Fruit fly (Drosophila melanogaster) whole organism, embryonic: Measurements from ENCODE around the gene RhoGAP18B.
A peak's percentile ranks its signal among the peaks of the same experiment; 100 is the strongest.

ENCODE experiments used
- Adf1 ChIP-seq: fragments of 200-800 bp; sonication (Bioruptor generic); IDR thresholded peaks from 2 replicates; pipeline ENCODE4 v1.3.6; 2022; ENCODE audit warnings: missing biosample characterization, missing genetic modification characterization
- BtbVII ChIP-seq: fragments of 200-800 bp; sonication (Bioruptor generic); optimal IDR thresholded peaks from 3 replicates; lab custom pipeline; 2017; ENCODE audit warnings: missing biosample characterization, mild to moderate bottlenecking, missing genetic modification characterization
- CG1024 ChIP-seq: fragments of 200-800 bp; sonication (Bioruptor generic); IDR thresholded peaks from 2 replicates; pipeline ENCODE4 v1.3.6; 2022; ENCODE audit warnings: missing biosample characterization, missing genetic modification characterization
- CG11695 ChIP-seq: fragments of 200-800 bp; sonication (Bioruptor generic); IDR thresholded peaks from 3 replicates; pipeline ENCODE4 v1.3.6; 2022; ENCODE audit warnings: missing biosample characterization, missing genetic modification characterization
- CG12659 ChIP-seq: fragments of 200-800 bp; sonication (Bioruptor generic); optimal IDR thresholded peaks from 3 replicates; lab custom pipeline; 2017; ENCODE audit warnings: mild to moderate bottlenecking, missing biosample characterization, missing genetic modification reagents, missing genetic modification characterization
- CG14441 ChIP-seq: fragments of 200-800 bp; sonication (Bioruptor generic); IDR thresholded peaks from 2 replicates; pipeline ENCODE4 v1.3.6; 2022; ENCODE audit warnings: missing biosample characterization, missing genetic modification characterization
- CG15514 ChIP-seq: fragments of 200-800 bp; sonication (Bioruptor generic); optimal IDR thresholded peaks from 3 replicates; lab custom pipeline; 2017; ENCODE audit warnings: missing biosample characterization, missing genetic modification characterization, mild to moderate bottlenecking, moderate library complexity, missing genetic modification reagents
- CG1602 ChIP-seq: fragments of 200-800 bp; sonication (Bioruptor generic); optimal IDR thresholded peaks from 3 replicates; lab custom pipeline; 2016; ENCODE audit warnings: missing biosample characterization, missing genetic modification characterization
- CG1603 ChIP-seq: fragments of 200-800 bp; sonication (Bioruptor generic); optimal IDR thresholded peaks from 2 replicates; lab custom pipeline; 2019; ENCODE audit warnings: missing biosample characterization, mild to moderate bottlenecking, missing genetic modification characterization, moderate library complexity
- CG2875 ChIP-seq: fragments of 200-800 bp; sonication (Bioruptor generic); optimal IDR thresholded peaks from 2 replicates; lab custom pipeline; 2017; ENCODE audit warnings: missing biosample characterization, mild to moderate bottlenecking, missing genetic modification characterization, missing genetic modification reagents
- CG2889 ChIP-seq: fragments of 200-800 bp; sonication (Bioruptor generic); IDR thresholded peaks from 3 replicates; pipeline ENCODE4 v1.3.6; 2022; ENCODE audit warnings: missing biosample characterization, missing genetic modification characterization
- CG3163 ChIP-seq: fragments of 200-800 bp; sonication (Bioruptor generic); optimal IDR thresholded peaks from 3 replicates; lab custom pipeline; 2016; ENCODE audit warnings: missing biosample characterization, missing genetic modification characterization
- CG4360 ChIP-seq: fragments of 200-800 bp; sonication (Bioruptor generic); IDR thresholded peaks from 2 replicates; pipeline ENCODE4 v1.3.6; 2022; ENCODE audit warnings: missing biosample characterization, missing genetic modification characterization
- CG6272 ChIP-seq: fragments of 200-800 bp; sonication (Bioruptor generic); IDR thresholded peaks from 2 replicates; pipeline ENCODE4 v1.3.6; 2022; ENCODE audit warnings: missing biosample characterization, missing genetic modification characterization
- CG7745 ChIP-seq: fragments of 200-800 bp; sonication (Bioruptor generic); optimal IDR thresholded peaks from 2 replicates; lab custom pipeline; 2018; ENCODE audit warnings: missing biosample characterization, mild to moderate bottlenecking, missing genetic modification characterization, moderate library complexity
- CG8290 ChIP-seq, 3 experiments: fragments of 200-800 bp; sonication (Bioruptor generic); optimal IDR thresholded peaks; 2 replicates each; lab custom pipeline; 2016 to 2019; ENCODE audit warnings: missing biosample characterization in 3 of 3, missing genetic modification characterization in 3 of 3, mild to moderate bottlenecking in 2 of 3, moderate library complexity in 1 of 3
- CG8388 ChIP-seq: fragments of 200-800 bp; sonication (Bioruptor generic); optimal IDR thresholded peaks from 2 replicates; lab custom pipeline; 2019; ENCODE audit warnings: missing biosample characterization, mild to moderate bottlenecking, missing genetic modification characterization, moderate library complexity
- CG9215 ChIP-seq: fragments of 200-800 bp; sonication (Bioruptor generic); IDR thresholded peaks from 2 replicates; pipeline ENCODE4 v1.3.6; 2022; ENCODE audit warnings: missing biosample characterization, missing genetic modification characterization
- CG9437 ChIP-seq: fragments of 200-800 bp; sonication (Bioruptor generic); optimal IDR thresholded peaks from 2 replicates; lab custom pipeline; 2018; ENCODE audit warnings: missing biosample characterization, mild to moderate bottlenecking, missing genetic modification characterization
- CG9932 ChIP-seq: fragments of 200-800 bp; sonication (Bioruptor generic); IDR thresholded peaks from 2 replicates; pipeline ENCODE4 v1.3.6; 2022; ENCODE audit warnings: missing biosample characterization, missing genetic modification characterization
- Drgx ChIP-seq: fragments of 200-800 bp; sonication (Bioruptor generic); IDR thresholded peaks from 2 replicates; pipeline ENCODE4 v1.3.6; 2022; ENCODE audit warnings: missing biosample characterization, missing genetic modification characterization
- Gug ChIP-seq: fragments of 200-800 bp; sonication (Bioruptor generic); IDR thresholded peaks from 4 replicates; pipeline ENCODE4 v1.3.6; 2022; ENCODE audit warnings: missing biosample characterization, missing genetic modification characterization
- Hsf ChIP-seq: fragments of 200-800 bp; sonication (Bioruptor generic); optimal IDR thresholded peaks from 3 replicates; lab custom pipeline; 2016; ENCODE audit warnings: missing biosample characterization, missing genetic modification characterization
- Mad ChIP-seq: fragments of 200-800 bp; sonication (Bioruptor generic); optimal IDR thresholded peaks from 2 replicates; lab custom pipeline; 2016; ENCODE audit warnings: missing biosample characterization, missing genetic modification characterization
- Max ChIP-seq: fragments of 200-800 bp; sonication (Bioruptor generic); optimal IDR thresholded peaks from 2 replicates; lab custom pipeline; 2016; ENCODE audit warnings: missing biosample characterization, mild to moderate bottlenecking, missing genetic modification characterization
- Mes4 ChIP-seq: fragments of 200-800 bp; sonication (Bioruptor generic); optimal IDR thresholded peaks from 2 replicates; lab custom pipeline; 2016; ENCODE audit warnings: missing biosample characterization, missing genetic modification characterization
- NC2β ChIP-seq: fragments of 200-800 bp; sonication (Bioruptor generic); optimal IDR thresholded peaks from 2 replicates; lab custom pipeline; 2016; ENCODE audit warnings: missing biosample characterization, missing genetic modification characterization
- Nf-YA ChIP-seq: fragments of 200-800 bp; sonication (Bioruptor generic); IDR thresholded peaks from 2 replicates; pipeline ENCODE4 v1.3.6; 2022; ENCODE audit warnings: missing biosample characterization, missing genetic modification characterization
- NfI ChIP-seq: fragments of 200-800 bp; sonication (Bioruptor generic); optimal IDR thresholded peaks from 3 replicates; lab custom pipeline; 2018; ENCODE audit warnings: missing biosample characterization, mild to moderate bottlenecking, missing genetic modification characterization, moderate library complexity
- Xbp1 ChIP-seq: fragments of 200-800 bp; sonication (Bioruptor generic); optimal IDR thresholded peaks from 3 replicates; lab custom pipeline; 2016; ENCODE audit warnings: missing biosample characterization, mild to moderate bottlenecking, missing genetic modification characterization
- Xrp1 ChIP-seq: fragments of 200-800 bp; sonication (Bioruptor generic); IDR thresholded peaks from 2 replicates; pipeline ENCODE4 v1.3.6; 2022; ENCODE audit warnings: missing biosample characterization, missing genetic modification characterization
- aop ChIP-seq: fragments of 200-800 bp; sonication (Bioruptor generic); IDR thresholded peaks from 2 replicates; pipeline ENCODE4 v1.3.6; 2022; ENCODE audit warnings: missing biosample characterization, missing genetic modification characterization
- ara ChIP-seq: fragments of 200-800 bp; sonication (Bioruptor generic); IDR thresholded peaks from 2 replicates; pipeline ENCODE4 v1.3.6; 2022; ENCODE audit warnings: missing biosample characterization, missing genetic modification characterization
- chm ChIP-seq: fragments of 200-800 bp; sonication (Bioruptor generic); IDR thresholded peaks from 2 replicates; pipeline ENCODE4 v1.3.6; 2022; ENCODE audit warnings: missing biosample characterization, missing genetic modification characterization
- dimm ChIP-seq: fragments of 200-800 bp; sonication (Bioruptor generic); IDR thresholded peaks from 2 replicates; pipeline ENCODE4 v1.3.6; 2022; ENCODE audit warnings: missing biosample characterization, missing genetic modification characterization
- disco-r ChIP-seq: fragments of 200-800 bp; sonication (Bioruptor generic); optimal IDR thresholded peaks from 2 replicates; lab custom pipeline; 2016; ENCODE audit warnings: missing biosample characterization, missing genetic modification characterization
- ems ChIP-seq: fragments of 200-800 bp; sonication (Bioruptor generic); optimal IDR thresholded peaks from 3 replicates; lab custom pipeline; 2016; ENCODE audit warnings: missing biosample characterization, missing genetic modification characterization
- fu2 ChIP-seq: fragments of 200-800 bp; sonication (Bioruptor generic); optimal IDR thresholded peaks from 2 replicates; lab custom pipeline; 2016; ENCODE audit warnings: missing biosample characterization, missing genetic modification characterization
- gt ChIP-seq: fragments of 200-800 bp; sonication (Bioruptor generic); IDR thresholded peaks from 2 replicates; pipeline ENCODE4 v1.3.6; 2022; ENCODE audit warnings: missing biosample characterization, missing genetic modification characterization
- ham ChIP-seq: fragments of 200-800 bp; sonication (Bioruptor generic); IDR thresholded peaks from 2 replicates; pipeline ENCODE4 v1.3.6; 2022; ENCODE audit warnings: missing biosample characterization, missing genetic modification characterization
- hkb ChIP-seq, 2 experiments: fragments of 200-800 bp in 1 of 2; fragments of >200 bp in 1 of 2; sonication (Bioruptor generic) in 1 of 2; IDR thresholded peaks in 1 of 2; optimal IDR thresholded peaks in 1 of 2; 2 replicates each; pipeline versions ENCODE4 v1.3.6 to Lab custom; 2017 to 2022; ENCODE audit warnings: missing biosample characterization in 1 of 2, missing genetic modification characterization in 1 of 2
- lilli ChIP-seq: fragments of 200-800 bp; sonication (Bioruptor generic); optimal IDR thresholded peaks from 3 replicates; lab custom pipeline; 2016; ENCODE audit warnings: missing biosample characterization, missing genetic modification characterization
- lola ChIP-seq, 3 experiments: fragments of >200 bp in 2 of 3; fragments of 200-800 bp in 1 of 3; sonication (Bioruptor generic) in 1 of 3; optimal IDR thresholded peaks; 2 replicates each; lab custom pipeline; 2017 to 2019; ENCODE audit warnings: missing biosample characterization in 3 of 3, missing genetic modification characterization in 3 of 3, mild to moderate bottlenecking in 1 of 3, moderate library complexity in 1 of 3
- nmo ChIP-seq: fragments of 200-800 bp; sonication (Bioruptor generic); optimal IDR thresholded peaks from 2 replicates; lab custom pipeline; 2018; ENCODE audit warnings: missing biosample characterization, mild to moderate bottlenecking, missing genetic modification characterization, moderate library complexity
- otp ChIP-seq: fragments of 200-800 bp; sonication (Bioruptor generic); IDR thresholded peaks from 3 replicates; pipeline ENCODE4, ENCODE4 v1.3.6; 2022; ENCODE audit warnings: missing biosample characterization, missing genetic modification characterization
- pnt ChIP-seq: fragments of 200-800 bp; sonication (Bioruptor generic); optimal IDR thresholded peaks from 3 replicates; lab custom pipeline; 2016; ENCODE audit warnings: missing biosample characterization, missing genetic modification characterization
- sd ChIP-seq: fragments of 200-800 bp; sonication (Bioruptor generic); optimal IDR thresholded peaks from 3 replicates; lab custom pipeline; 2018; ENCODE audit warnings: missing biosample characterization, mild to moderate bottlenecking, missing genetic modification characterization, moderate library complexity
- sima ChIP-seq: fragments of 200-800 bp; sonication (Bioruptor generic); optimal IDR thresholded peaks from 2 replicates; lab custom pipeline; 2016; ENCODE audit warnings: missing biosample characterization, missing genetic modification characterization
- trem ChIP-seq: fragments of 200-800 bp; optimal IDR thresholded peaks from 3 replicates; lab custom pipeline; 2019; ENCODE audit warnings: missing biosample characterization, mild to moderate bottlenecking, missing genetic modification characterization, moderate library complexity
- vvl ChIP-seq: fragments of 200-800 bp; sonication (Bioruptor generic); IDR thresholded peaks from 2 replicates; pipeline ENCODE4 v1.3.6; 2022; ENCODE audit warnings: missing biosample characterization, missing genetic modification characterization

Gene RhoGAP18B

dm6 chrX:19187624-19188085 lies 20.8 kb upstream of the RhoGAP18B start, which contains the start of gene Mec2 (continued):
- 0 out of 3 replicates have a peak, but pooled peaks have one; percentile 18 for TF ChIP-seq CG11695 (GFP tag; lab: Robert Waterston, UW)
- TF ChIP-seq chm (GFP tag; lab: Robert Waterston, UW): peak; percentile 62; the same call in 1 of the 2 replicates
- TF ChIP-seq aop (GFP tag; lab: Robert Waterston, UW): peak; percentile 32; the same call in 1 of the 2 replicates
- TF ChIP-seq CG9215 (GFP tag; lab: Robert Waterston, UW): peak; percentile 12; the same call in 1 of the 2 replicates
- no peak for TF ChIP-seq CG6272
- peak; percentile 68 for TF ChIP-seq NfI (GFP tag; lab: Kevin White, UChicago)
- TF ChIP-seq CG14441 (GFP tag; lab: Robert Waterston, UW): peak; percentile 76
- TF ChIP-seq Mes4 (GFP tag; lab: Kevin White, UChicago): peak; percentile 17
- peak; percentile 55 for TF ChIP-seq CG12659 (GFP tag; lab: Kevin White, UChicago)
- no peak for TF ChIP-seq gt (GFP tag; lab: Robert Waterston, UW)
- peak; percentile 43 for TF ChIP-seq CG2875 (GFP tag; lab: Kevin White, UChicago)
- peak; percentile 41; the same call in 1 of the 2 replicates for TF ChIP-seq vvl (GFP tag; lab: Robert Waterston, UW)
- TF ChIP-seq sima (GFP tag; lab: Kevin White, UChicago): no peak
- TF ChIP-seq Max: no peak
- TF ChIP-seq CG15514: peak; percentile 32
- TF ChIP-seq otp (GFP tag; lab: Robert Waterston, UW): 0 out of 3 replicates have a peak, but pooled peaks have one; percentile 51
- TF ChIP-seq nmo (GFP tag; lab: Kevin White, UChicago): peak; percentile 38
- peak; percentile 47; the same call in 1 of the 2 replicates for TF ChIP-seq ara
- peak; percentile 12 for TF ChIP-seq CG1602 (GFP tag; lab: Kevin White, UChicago)
- TF ChIP-seq disco-r (GFP tag; lab: Kevin White, UChicago): peak; percentile 22
- TF ChIP-seq Hsf (GFP tag; lab: Kevin White, UChicago): peak; percentile 40
- TF ChIP-seq NC2β: peak; percentile 5
- peak; percentile 50; the same call in 3 of the 4 replicates for TF ChIP-seq Gug
- peak in 1 of 3 experiments; percentile 21 for TF ChIP-seq lola (GFP tag; optimal IDR thresholded peaks at IDR 0.05; lab: Kevin White, UChicago)
- peak; percentile 26 for TF ChIP-seq CG9437 (GFP tag; lab: Kevin White, UChicago)
- peak; percentile 26 for TF ChIP-seq lilli
- TF ChIP-seq CG8388: peak; percentile 46
- TF ChIP-seq CG3163 (GFP tag; lab: Kevin White, UChicago): peak; percentile 32
- peak; percentile 64; the same call in 1 of the 2 replicates for TF ChIP-seq Xrp1 (GFP tag; lab: Robert Waterston, UW)
- no peak for TF ChIP-seq CG4360 (GFP tag; lab: Robert Waterston, UW)
- 0 out of 3 replicates have a peak, but pooled peaks have one; percentile 49 for TF ChIP-seq CG2889 (GFP tag; lab: Robert Waterston, UW)
- peak; percentile 46 for TF ChIP-seq sd (tag; lab: Kevin White, UChicago)
- no peak for TF ChIP-seq BtbVII (GFP tag; lab: Kevin White, UChicago)
- peak; percentile 72 for TF ChIP-seq Drgx (GFP tag; lab: Robert Waterston, UW)
- TF ChIP-seq ham (GFP tag; lab: Robert Waterston, UW): no peak
- peak; percentile 1 for TF ChIP-seq Mad
- no peak for TF ChIP-seq CG8290 (GFP tag; optimal IDR thresholded peaks at IDR 0.05; lab: Kevin White, UChicago)
- TF ChIP-seq CG8290 (tag; optimal IDR thresholded peaks at IDR 0.05; lab: Kevin White, UChicago): peak in 1 of 2 experiments; percentile 91
- peak; percentile 37 for TF ChIP-seq pnt (GFP tag; lab: Kevin White, UChicago)
- TF ChIP-seq CG9932 (GFP tag; lab: Robert Waterston, UW): peak; percentile 34
- TF ChIP-seq CG1603 (tag; lab: Kevin White, UChicago): peak; percentile 74
- TF ChIP-seq Adf1 (GFP tag; lab: Robert Waterston, UW): peak; percentile 26; the same call in 1 of the 2 replicates
- TF ChIP-seq trem (tag; lab: Kevin White, UChicago): no peak
- TF ChIP-seq CG7745 (tag; lab: Kevin White, UChicago): no peak
- peak; percentile 26 for TF ChIP-seq ems (GFP tag; lab: Kevin White, UChicago)
- TF ChIP-seq Xbp1 (GFP tag; lab: Kevin White, UChicago): peak; percentile 68
- no peak for TF ChIP-seq dimm
- 0 out of 2 replicates have a peak, but pooled peaks have one; percentile 25 for TF ChIP-seq CG1024 (GFP tag; lab: Robert Waterston, UW)
- TF ChIP-seq Nf-YA: peak; percentile 44; the same call in 1 of the 2 replicates
- peak; percentile 16 for TF ChIP-seq fu2
- TF ChIP-seq hkb (optimal IDR thresholded peaks at IDR 0.05; lab: Kevin White, UChicago): no peak
- peak; percentile 55 for TF ChIP-seq hkb (GFP tag; IDR thresholded peaks at IDR 0.05; lab: Robert Waterston, UW)
